Worm (Caenorhabditis elegans): ENCODE results near the gene nhr-232.
A peak's percentile ranks its signal among the peaks of the same experiment; 100 is the strongest.

nhr-232 gene

DNA sequence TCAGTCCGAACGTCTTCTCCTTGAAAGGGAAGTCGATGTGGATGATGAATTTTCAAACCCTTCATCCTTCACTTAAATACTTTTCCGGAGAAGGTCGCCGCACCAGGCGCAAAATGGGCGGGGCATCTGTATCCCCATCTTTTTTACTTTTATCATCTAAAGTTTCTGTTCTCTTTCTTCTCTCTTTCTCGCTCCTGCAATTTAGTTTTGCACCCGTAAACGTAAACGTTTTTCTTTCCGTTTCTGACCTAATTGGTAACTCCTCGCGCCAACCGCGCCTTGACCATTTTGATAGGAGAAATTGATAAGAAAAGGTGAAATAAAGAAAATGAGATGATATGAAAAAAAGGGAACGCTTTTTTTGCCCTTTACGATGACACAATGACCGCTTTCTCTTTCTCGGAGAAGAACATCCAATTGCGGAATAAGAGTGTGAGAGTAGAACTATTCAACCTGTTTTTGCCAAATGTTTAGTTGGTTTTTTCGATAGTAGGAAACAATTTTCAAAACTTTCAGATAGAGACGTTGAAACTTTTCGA, 36.9 kb downstream of the nhr-232 start, which contains the start of gene col-149:
Gene col-149, minus strand, starts transcription at position 51 of the 539 bp plus-strand sequence.
- no peak for TF ChIP-seq lin-1 (GFP tag; IDR thresholded peaks at IDR 0.05)
- no peak for TF ChIP-seq zip-11 (GFP tag; IDR thresholded peaks at IDR 0.05)
- TF ChIP-seq pqm-1 (tag; optimal IDR thresholded peaks at IDR 0.05), result peak; percentile 66
- TF ChIP-seq nhr-11 (tag; optimal IDR thresholded peaks at IDR 0.05), result no peak
- TF ChIP-seq cey-2 (tag; optimal IDR thresholded peaks at IDR 0.05; ENCODE audit: borderline replicate concordance, insufficient read depth), result peak; percentile 3
- no peak for TF ChIP-seq nhr-25 (tag; optimal IDR thresholded peaks at IDR 0.05; ENCODE audit: borderline replicate concordance, insufficient read depth)
- no peak for TF ChIP-seq ceh-44 (GFP tag; IDR thresholded peaks at IDR 0.05)
- TF ChIP-seq nhr-102 (tag; optimal IDR thresholded peaks at IDR 0.05), result no peak
- no peak for TF ChIP-seq zag-1 (tag; optimal IDR thresholded peaks at IDR 0.05)
- TF ChIP-seq madf-9 (GFP tag; conservative IDR thresholded peaks at IDR 0.05), result no peak
- TF ChIP-seq aha-1 (tag), result peak; percentile 26
- no peak for TF ChIP-seq rbr-2 (tag; optimal IDR thresholded peaks at IDR 0.05)
- TF ChIP-seq D1046.2 (GFP tag; IDR thresholded peaks at IDR 0.05), result peak; percentile 6; the same call in 1 of the 2 replicates
- TF ChIP-seq hlh-11 (tag; optimal IDR thresholded peaks at IDR 0.05), result peak; percentile 51
- no peak for TF ChIP-seq dve-1 (tag; optimal IDR thresholded peaks at IDR 0.05; ENCODE audit: insufficient read depth)
- TF ChIP-seq ZK546.5 (tag; optimal IDR thresholded peaks at IDR 0.05), result no peak
- no peak for TF ChIP-seq ceh-20 (GFP tag; IDR thresholded peaks at IDR 0.05)
- TF ChIP-seq nhr-28 (tag; optimal IDR thresholded peaks at IDR 0.05), result peak; percentile 81
- TF ChIP-seq mes-2 (tag; optimal IDR thresholded peaks at IDR 0.05; ENCODE audit: poor library complexity, severe bottlenecking), result no peak
- no peak for TF ChIP-seq egl-27 (tag; optimal IDR thresholded peaks at IDR 0.05)
- TF ChIP-seq F26F4.8 (GFP tag; conservative IDR thresholded peaks at IDR 0.05), result no peak
- TF ChIP-seq dpl-1 (GFP tag; optimal IDR thresholded peaks at IDR 0.05), result no peak
- TF ChIP-seq nhr-41 (GFP tag; IDR thresholded peaks at IDR 0.05), result no peak
- no peak for TF ChIP-seq snpc-4 (tag; optimal IDR thresholded peaks at IDR 0.05)
- TF ChIP-seq unc-130 (GFP tag; optimal IDR thresholded peaks at IDR 0.05), result no peak
- TF ChIP-seq daf-8 (GFP tag; IDR thresholded peaks at IDR 0.05), result no peak
- TF ChIP-seq lim-7 (GFP tag; IDR thresholded peaks at IDR 0.05), result no peak
- TF ChIP-seq ceh-62 (tag; optimal IDR thresholded peaks at IDR 0.05), result no peak
- no peak for TF ChIP-seq nhr-42 (GFP tag; IDR thresholded peaks at IDR 0.05)
- no peak for TF ChIP-seq sdz-12 (GFP tag; optimal IDR thresholded peaks at IDR 0.05)
- TF ChIP-seq mxl-2 (GFP tag; conservative IDR thresholded peaks at IDR 0.05), result no peak
- TF ChIP-seq snpc-1.2 (GFP tag; IDR thresholded peaks at IDR 0.05), result no peak
- TF ChIP-seq lin-39 (tag; optimal IDR thresholded peaks at IDR 0.05), result no peak
- TF ChIP-seq dmd-8 (GFP tag; IDR thresholded peaks at IDR 0.05), result no peak
- TF ChIP-seq ces-1 (GFP tag; optimal IDR thresholded peaks at IDR 0.05), result no peak
- TF ChIP-seq lin-15B (tag; optimal IDR thresholded peaks at IDR 0.05), result no peak
- TF ChIP-seq nhr-76 (tag; optimal IDR thresholded peaks at IDR 0.05), result no peak
- no peak for TF ChIP-seq spr-3 (GFP tag; optimal IDR thresholded peaks at IDR 0.05)
- peak; percentile 59 for TF ChIP-seq mxl-3 (GFP tag; optimal IDR thresholded peaks at IDR 0.05)
- peak in 1 of 2 experiments; percentile 62 for TF ChIP-seq unc-62 (GFP tag; optimal IDR thresholded peaks at IDR 0.05 in 1 of 2)
- TF ChIP-seq unc-62 (tag; optimal IDR thresholded peaks at IDR 0.05), result no peak
- TF ChIP-seq mep-1 (tag; optimal IDR thresholded peaks at IDR 0.05), result no peak
- TF ChIP-seq duxl-1 (tag; optimal IDR thresholded peaks at IDR 0.05; ENCODE audit: poor library complexity), result no peak
- no peak for TF ChIP-seq jun-1 (tag; optimal IDR thresholded peaks at IDR 0.05)
